Fruit fly (Drosophila melanogaster) whole organism, wandering third instar larva: ENCODE data around the gene Dnaaf4.

Source experiments
- Myc ChIP-seq: fragments of >200 bp; optimal IDR thresholded peaks from 2 replicates; lab custom pipeline; 2017
- lola ChIP-seq: fragments of >200 bp; optimal IDR thresholded peaks from 2 replicates; lab custom pipeline; 2017; ENCODE audit warnings: missing biosample characterization, missing genetic modification characterization

- TF ChIP-seq Myc (lab: Kevin White, UChicago) (no peak), lola (no peak)
Observed at dm6 chr2L:11145317-11145716, 23.8 kb upstream of the Dnaaf4 start, which contains the start of gene CG31867.
